Worm (Caenorhabditis elegans): ENCODE results near the gene ttr-19.

The ttr-19 gene

ce11 chrV:10204863-10205338 is 22.3 kb downstream of the ttr-19 start, which contains the start of the genes ZK856.19 and ZK856.11 (continued):
- TF ChIP-seq zag-1 (tag; optimal IDR thresholded peaks at IDR 0.05) (no peak), dmd-8 (GFP tag; IDR thresholded peaks at IDR 0.05) (no peak), lim-7 (GFP tag; IDR thresholded peaks at IDR 0.05) (no peak), Y75B8A.6 (GFP tag; IDR thresholded peaks at IDR 0.05) (no peak), lin-15B (tag; optimal IDR thresholded peaks at IDR 0.05) (no peak), mdl-1 (tag; optimal IDR thresholded peaks at IDR 0.05) (no peak), mdt-29 (GFP tag; IDR thresholded peaks at IDR 0.05) (no peak), nhr-25 (tag; optimal IDR thresholded peaks at IDR 0.05; ENCODE audit: borderline replicate concordance, insufficient read depth) (no peak), skn-1 (tag; optimal IDR thresholded peaks at IDR 0.05) (no peak), php-3 (GFP tag; IDR thresholded peaks at IDR 0.05) (no peak), zip-2 (tag; optimal IDR thresholded peaks at IDR 0.05) (no peak), zip-11 (GFP tag; IDR thresholded peaks at IDR 0.05) (no peak), egl-27 (tag; optimal IDR thresholded peaks at IDR 0.05) (no peak), ZK337.2 (GFP tag; IDR thresholded peaks at IDR 0.05) (no peak), madf-9 (GFP tag; conservative IDR thresholded peaks at IDR 0.05) (no peak), dmd-6 (GFP tag; IDR thresholded peaks at IDR 0.05) (peak; percentile 42; the same call in 1 of the 2 replicates), nhr-28 (tag; optimal IDR thresholded peaks at IDR 0.05) (peak; percentile 47), nhr-11 (tag; optimal IDR thresholded peaks at IDR 0.05) (peak; percentile 11), gei-8 (GFP tag; optimal IDR thresholded peaks at IDR 0.05) (no peak), daf-12 (tag; optimal IDR thresholded peaks at IDR 0.05) (no peak), ceh-32 (tag; optimal IDR thresholded peaks at IDR 0.05; ENCODE audit: poor library complexity) (no peak), nhr-41 (GFP tag; IDR thresholded peaks at IDR 0.05) (no peak), set-16 (GFP tag; IDR thresholded peaks at IDR 0.05) (no peak), lin-38 (GFP tag; IDR thresholded peaks at IDR 0.05) (peak; percentile 70), madf-5 (GFP tag; IDR thresholded peaks at IDR 0.05) (no peak), rbr-2 (tag; optimal IDR thresholded peaks at IDR 0.05) (peak; percentile 62)

ce11 chrV:10203435-10204009 is 23.7 kb downstream of the ttr-19 start, which contains the start of gene chpf-1:
Gene chpf-1 (minus strand): TSS chrV:10203485.
- TF ChIP-seq ZK546.5 (tag; optimal IDR thresholded peaks at IDR 0.05): no peak
- TF ChIP-seq hlh-11 (tag; optimal IDR thresholded peaks at IDR 0.05): peak; percentile 69
- no peak for TF ChIP-seq madf-9 (GFP tag; conservative IDR thresholded peaks at IDR 0.05)
- no peak for TF ChIP-seq ceh-62 (tag; optimal IDR thresholded peaks at IDR 0.05)
- TF ChIP-seq zip-11 (GFP tag; IDR thresholded peaks at IDR 0.05): no peak
- no peak for TF ChIP-seq snpc-4 (tag; optimal IDR thresholded peaks at IDR 0.05)
- peak; percentile 84 for TF ChIP-seq pqm-1 (tag; optimal IDR thresholded peaks at IDR 0.05)
- TF ChIP-seq duxl-1 (tag; optimal IDR thresholded peaks at IDR 0.05; ENCODE audit: poor library complexity): peak; percentile 26
- no peak for TF ChIP-seq zip-2 (tag; optimal IDR thresholded peaks at IDR 0.05)
- no peak for TF ChIP-seq daf-16 (GFP tag; optimal IDR thresholded peaks at IDR 0.05)
- peak; percentile 92 for TF ChIP-seq daf-16 (tag; optimal IDR thresholded peaks at IDR 0.05)
- no peak for TF ChIP-seq ztf-7 (tag; optimal IDR thresholded peaks at IDR 0.05)
- no peak for TF ChIP-seq hmg-1.1 (GFP tag; IDR thresholded peaks at IDR 0.05)
- no peak for TF ChIP-seq gei-8 (GFP tag; optimal IDR thresholded peaks at IDR 0.05)
- no peak for TF ChIP-seq nhr-11 (tag; optimal IDR thresholded peaks at IDR 0.05)
- TF ChIP-seq Y48G9A.11 (GFP tag; IDR thresholded peaks at IDR 0.05): no peak
- TF ChIP-seq aly-2 (tag; optimal IDR thresholded peaks at IDR 0.05): no peak
- TF ChIP-seq madf-5 (GFP tag; IDR thresholded peaks at IDR 0.05): no peak
- no peak for TF ChIP-seq hif-1 (tag; optimal IDR thresholded peaks at IDR 0.05)
- no peak for TF ChIP-seq F44E2.7 (GFP tag; IDR thresholded peaks at IDR 0.05)
- TF ChIP-seq skn-1 (tag; optimal IDR thresholded peaks at IDR 0.05): no peak
- TF ChIP-seq mdl-1 (tag; optimal IDR thresholded peaks at IDR 0.05): peak in 1 of 2 experiments; percentile 46
- no peak for TF ChIP-seq dmd-9 (GFP tag; IDR thresholded peaks at IDR 0.05)
- TF ChIP-seq egl-27 (tag; optimal IDR thresholded peaks at IDR 0.05): no peak
- TF ChIP-seq ZK337.2 (GFP tag; IDR thresholded peaks at IDR 0.05): no peak
- no peak for TF ChIP-seq lim-7 (GFP tag; IDR thresholded peaks at IDR 0.05)
- no peak for TF ChIP-seq unc-39 (tag; optimal IDR thresholded peaks at IDR 0.05)
- no peak for TF ChIP-seq sdz-12 (GFP tag; optimal IDR thresholded peaks at IDR 0.05)
- peak; percentile 29 for TF ChIP-seq mes-2 (tag; optimal IDR thresholded peaks at IDR 0.05; ENCODE audit: poor library complexity, severe bottlenecking)
- TF ChIP-seq mep-1 (tag; optimal IDR thresholded peaks at IDR 0.05): peak; percentile 14
- TF ChIP-seq ceh-82 (tag; optimal IDR thresholded peaks at IDR 0.05): no peak
- peak in 1 of 2 experiments; percentile 23 for TF ChIP-seq lsy-2 (tag; optimal IDR thresholded peaks at IDR 0.05)
- no peak for TF ChIP-seq ceh-44 (GFP tag; IDR thresholded peaks at IDR 0.05)
- TF ChIP-seq T20F7.1 (GFP tag; optimal IDR thresholded peaks at IDR 0.05): peak; percentile 23

Data from whole organism, L4 larva.